Worm (Caenorhabditis elegans): ENCODE results near the gene ZK1127.13.
A peak's percentile ranks its signal among the peaks of the same experiment; 100 is the strongest.

ZK1127.13 gene

DNA sequence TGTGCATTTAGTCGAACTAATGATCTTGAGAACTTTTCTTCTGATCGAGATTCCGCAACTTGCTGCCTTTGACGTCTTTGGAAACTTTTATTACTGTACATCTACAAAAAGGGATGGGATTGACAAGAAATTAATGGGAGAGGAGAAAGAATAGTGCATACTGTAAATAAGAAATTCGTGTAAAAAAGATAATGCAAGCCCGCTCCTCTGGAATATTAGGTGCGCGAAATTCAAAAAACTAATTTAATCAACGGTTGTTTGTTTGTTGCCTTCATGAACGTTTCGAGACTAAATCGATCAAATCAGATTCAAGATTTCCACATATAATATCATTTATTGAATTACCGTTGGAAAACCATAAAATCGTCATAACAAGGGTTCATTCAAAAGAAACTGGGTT, 16.8 kb downstream of the ZK1127.13 start, which contains the start of gene him-14:
Gene him-14 (minus strand): TSS at position 101 of the 400 bp plus-strand sequence.
- TF ChIP-seq elt-2 (tag; optimal IDR thresholded peaks at IDR 0.05) (no peak), nhr-23 (tag; optimal IDR thresholded peaks at IDR 0.05) (no peak), fkh-10 (GFP tag; optimal IDR thresholded peaks at IDR 0.05) (no peak), ceh-9 (tag; optimal IDR thresholded peaks at IDR 0.05) (no peak), nhr-12 (tag; optimal IDR thresholded peaks at IDR 0.05) (no peak), nhr-28 (tag; optimal IDR thresholded peaks at IDR 0.05) (no peak), zag-1 (tag; optimal IDR thresholded peaks at IDR 0.05) (no peak), ztf-4 (tag; optimal IDR thresholded peaks at IDR 0.05) (no peak), sea-2 (GFP tag; optimal IDR thresholded peaks at IDR 0.05) (no peak), mdl-1 (tag; optimal IDR thresholded peaks at IDR 0.05) (no peak), ceh-82 (tag; optimal IDR thresholded peaks at IDR 0.05) (no peak), nhr-11 (tag; optimal IDR thresholded peaks at IDR 0.05) (no peak), nhr-67 (tag; optimal IDR thresholded peaks at IDR 0.05) (no peak), snpc-4 (tag; optimal IDR thresholded peaks at IDR 0.05) (no peak)

DNA sequence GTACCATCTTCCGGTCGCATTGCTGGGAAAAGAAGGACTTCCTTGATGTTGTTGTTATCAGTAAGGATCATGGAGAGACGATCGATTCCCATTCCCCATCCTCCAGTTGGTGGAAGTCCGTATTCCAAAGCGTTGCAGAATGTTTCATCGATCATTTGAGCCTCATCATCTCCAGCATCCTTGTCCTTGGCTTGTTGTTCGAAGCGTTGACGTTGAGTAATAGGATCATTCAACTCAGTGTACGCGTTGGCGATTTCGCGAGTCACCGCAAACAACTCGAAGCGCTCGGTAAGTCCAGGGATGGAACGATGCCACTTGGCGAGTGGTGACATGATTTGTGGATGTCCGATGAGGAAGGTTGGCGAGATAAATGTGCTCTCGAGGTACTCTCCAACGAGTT, 17.3 kb downstream of the ZK1127.13 start:
- no peak for TF ChIP-seq nhr-77 (tag; optimal IDR thresholded peaks at IDR 0.05)
- TF ChIP-seq unc-39 (tag; optimal IDR thresholded peaks at IDR 0.05): no peak

DNA sequence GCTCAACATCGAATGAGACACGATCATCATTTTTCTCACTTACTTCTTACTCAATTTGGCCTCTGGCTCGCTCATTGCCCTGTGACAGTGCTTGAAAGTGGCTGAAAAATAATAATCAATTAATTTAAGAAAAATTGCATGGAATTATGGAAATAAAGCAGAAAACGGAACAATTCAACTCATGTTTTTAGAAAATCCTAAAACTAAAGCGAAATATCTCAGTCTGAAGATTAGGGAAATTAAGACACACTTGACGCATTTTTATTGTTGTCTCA, 19.2 kb downstream of the ZK1127.13 start, which contains the start of gene kars-1:
Gene kars-1 (minus strand): TSS at position 101 of the 275 bp plus-strand sequence.
- TF ChIP-seq fos-1 (tag; optimal IDR thresholded peaks at IDR 0.05) (no peak), mml-1 (tag; optimal IDR thresholded peaks at IDR 0.05) (no peak), ZK546.5 (tag; optimal IDR thresholded peaks at IDR 0.05) (no peak), nhr-12 (tag; optimal IDR thresholded peaks at IDR 0.05) (no peak), nhr-43 (tag; optimal IDR thresholded peaks at IDR 0.05; ENCODE audit: poor library complexity, severe bottlenecking) (no peak), fkh-2 (tag; optimal IDR thresholded peaks at IDR 0.05) (no peak)

DNA sequence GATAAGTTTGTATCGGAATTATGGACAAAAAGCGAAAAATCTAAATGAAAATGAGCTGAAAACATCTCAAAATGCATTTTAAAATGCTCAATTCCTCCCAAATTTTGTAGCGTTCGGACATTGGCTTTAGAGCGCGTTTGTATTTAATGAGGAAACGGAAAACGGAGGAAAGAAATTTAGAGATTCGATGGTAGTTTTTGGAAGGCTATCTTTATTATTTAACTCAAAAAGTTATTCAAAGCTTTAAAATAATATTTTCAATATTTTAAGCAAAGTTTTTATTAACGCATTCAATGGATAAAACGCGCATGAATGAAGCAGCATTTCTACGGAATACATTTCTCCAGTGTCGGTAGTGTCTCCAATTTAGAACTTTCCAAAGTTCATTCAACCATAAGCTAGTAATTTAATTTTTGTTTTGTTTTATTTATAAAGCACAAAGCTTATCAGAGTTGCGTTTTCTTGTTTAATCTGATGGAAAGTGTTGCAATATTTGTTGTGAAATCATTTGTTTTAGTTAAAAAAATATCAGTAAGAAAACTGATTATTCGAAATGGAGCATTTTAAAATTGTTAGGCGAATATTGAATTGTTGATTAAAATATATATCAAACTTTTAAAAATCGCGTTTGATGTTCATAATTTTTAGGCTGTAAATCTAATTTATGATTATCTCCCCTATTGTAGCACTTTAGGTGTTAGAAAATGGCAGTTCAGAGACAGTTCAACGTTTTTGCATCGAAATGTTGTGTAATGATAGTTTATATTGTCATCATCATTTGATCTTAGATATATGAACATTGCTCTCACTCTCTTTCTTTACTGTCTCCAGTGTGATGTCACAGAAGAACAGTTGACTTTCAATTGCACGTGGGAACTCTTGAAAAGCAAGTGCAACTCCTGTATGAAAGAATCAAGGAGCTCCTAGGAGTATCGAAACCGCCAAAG, 19.8 kb downstream of the ZK1127.13 start:
- TF ChIP-seq nhr-23 (tag; optimal IDR thresholded peaks at IDR 0.05) (peak; percentile 59), nfya-1 (tag; optimal IDR thresholded peaks at IDR 0.05; ENCODE audit: insufficient read depth) (peak; percentile 62), jun-1 (tag; optimal IDR thresholded peaks at IDR 0.05) (peak; percentile 1), nhr-11 (tag; optimal IDR thresholded peaks at IDR 0.05) (peak; percentile 86), pqm-1 (tag; optimal IDR thresholded peaks at IDR 0.05) (peak; percentile 41), skn-1 (tag; optimal IDR thresholded peaks at IDR 0.05) (peak; percentile 58), lin-15B (tag; optimal IDR thresholded peaks at IDR 0.05) (peak; percentile 86), unc-62 (GFP tag; optimal IDR thresholded peaks at IDR 0.05) (no peak), fkh-10 (GFP tag; optimal IDR thresholded peaks at IDR 0.05) (no peak), ceh-28 (tag; optimal IDR thresholded peaks at IDR 0.05) (no peak), ceh-9 (tag; optimal IDR thresholded peaks at IDR 0.05) (no peak), nhr-237 (tag; optimal IDR thresholded peaks at IDR 0.05) (no peak), nhr-25 (tag; optimal IDR thresholded peaks at IDR 0.05) (peak; percentile 39), elt-1 (tag; optimal IDR thresholded peaks at IDR 0.05) (no peak), elt-2 (tag; optimal IDR thresholded peaks at IDR 0.05) (peak; percentile 61), egl-5 (tag; optimal IDR thresholded peaks at IDR 0.05) (peak; percentile 76), mdl-1 (tag; optimal IDR thresholded peaks at IDR 0.05) (no peak)

DNA sequence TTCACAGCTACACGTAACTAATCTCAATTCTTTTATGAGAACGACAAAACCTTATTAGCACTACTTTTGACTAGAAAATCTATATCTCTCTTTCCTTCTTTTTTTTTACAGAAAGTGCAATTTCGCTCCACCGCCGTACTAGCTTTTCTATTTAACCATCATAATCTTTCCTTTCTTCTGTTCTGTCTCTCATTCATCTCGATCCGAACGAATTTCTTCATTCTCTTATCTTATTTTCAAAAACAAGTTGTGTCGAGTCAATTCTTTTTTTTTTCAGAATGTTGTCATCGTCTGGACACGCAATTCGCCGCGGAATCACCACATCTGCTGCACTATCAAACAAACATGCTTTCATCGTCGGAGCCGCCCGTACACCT, 20.4 kb downstream of the ZK1127.13 start, which contains the start of gene kat-1:
Gene kat-1 (plus strand): TSS at position 278 of the 377 bp plus-strand sequence.
- TF ChIP-seq ceh-28 (tag; optimal IDR thresholded peaks at IDR 0.05) (no peak), sea-2 (GFP tag; optimal IDR thresholded peaks at IDR 0.05) (no peak), lsy-12 (tag; optimal IDR thresholded peaks at IDR 0.05) (no peak), nhr-23 (tag; optimal IDR thresholded peaks at IDR 0.05) (no peak), fos-1 (tag; optimal IDR thresholded peaks at IDR 0.05) (no peak)

All from whole organism, L3 larva.